Worm (Caenorhabditis elegans): ENCODE measurements around the gene srg-47.

srg-47 gene

ce11 chrV:14508005-14508521 is 48.0 kb downstream of the srg-47 start, which contains the start of gene R02D5.1:
Gene R02D5.1, plus strand, starts transcription at chrV:14508249.
- TF ChIP-seq elt-3 (tag; optimal IDR thresholded peaks at IDR 0.05) (no peak), egl-5 (tag; optimal IDR thresholded peaks at IDR 0.05) (no peak), ztf-4 (tag; optimal IDR thresholded peaks at IDR 0.05) (no peak), nhr-12 (tag; optimal IDR thresholded peaks at IDR 0.05) (no peak), nhr-237 (tag; optimal IDR thresholded peaks at IDR 0.05) (no peak), tbx-2 (tag; optimal IDR thresholded peaks at IDR 0.05) (no peak)

ce11 chrV:14506713-14507675 is 49.1 kb downstream of the srg-47 start:
- no peak for TF ChIP-seq nhr-28 (tag; optimal IDR thresholded peaks at IDR 0.05)
- peak; percentile 59 for TF ChIP-seq egl-5 (tag; optimal IDR thresholded peaks at IDR 0.05)
- TF ChIP-seq nhr-25 (tag; optimal IDR thresholded peaks at IDR 0.05): peak; percentile 70
- peak in 1 of 3 experiments; percentile 15 for TF ChIP-seq elt-3 (tag; optimal IDR thresholded peaks at IDR 0.05)
- no peak for TF ChIP-seq nhr-43 (tag; optimal IDR thresholded peaks at IDR 0.05; ENCODE audit: poor library complexity, severe bottlenecking)
- peak; percentile 91 for TF ChIP-seq nhr-23 (tag; optimal IDR thresholded peaks at IDR 0.05)
- peak; percentile 1 for TF ChIP-seq nfya-1 (tag; optimal IDR thresholded peaks at IDR 0.05; ENCODE audit: insufficient read depth)
- TF ChIP-seq elt-1 (tag; optimal IDR thresholded peaks at IDR 0.05): peak; percentile 100

- TF ChIP-seq nhr-43 (tag; optimal IDR thresholded peaks at IDR 0.05; ENCODE audit: poor library complexity, severe bottlenecking): peak; percentile 78
- no peak for TF ChIP-seq ztf-11 (tag; optimal IDR thresholded peaks at IDR 0.05)
- peak; percentile 84 for TF ChIP-seq elt-2 (tag; optimal IDR thresholded peaks at IDR 0.05)
- TF ChIP-seq egl-27 (tag; optimal IDR thresholded peaks at IDR 0.05): peak; percentile 2
- no peak for TF ChIP-seq lin-15B (tag; optimal IDR thresholded peaks at IDR 0.05)
- TF ChIP-seq fkh-10 (GFP tag; optimal IDR thresholded peaks at IDR 0.05): no peak
- peak; percentile 42 for TF ChIP-seq pqm-1 (tag; optimal IDR thresholded peaks at IDR 0.05)
- TF ChIP-seq nhr-76 (tag; optimal IDR thresholded peaks at IDR 0.05): no peak
- TF ChIP-seq jun-1 (tag; optimal IDR thresholded peaks at IDR 0.05): peak; percentile 46
- no peak for TF ChIP-seq fos-1 (tag; optimal IDR thresholded peaks at IDR 0.05)
- peak; percentile 65 for TF ChIP-seq nhr-25 (tag; optimal IDR thresholded peaks at IDR 0.05)
- no peak for TF ChIP-seq ztf-4 (tag; optimal IDR thresholded peaks at IDR 0.05)
- TF ChIP-seq egl-5 (tag; optimal IDR thresholded peaks at IDR 0.05): no peak
- TF ChIP-seq elt-3 (tag; optimal IDR thresholded peaks at IDR 0.05): peak in 2 of 3 experiments; percentile 30 to 93
- TF ChIP-seq elt-1 (tag; optimal IDR thresholded peaks at IDR 0.05): peak; percentile 95
- no peak for TF ChIP-seq fkh-2 (tag; optimal IDR thresholded peaks at IDR 0.05)
- TF ChIP-seq sea-2 (GFP tag; optimal IDR thresholded peaks at IDR 0.05): no peak
- no peak for TF ChIP-seq eor-1 (tag; optimal IDR thresholded peaks at IDR 0.05)
- peak; percentile 67 for TF ChIP-seq nhr-23 (tag; optimal IDR thresholded peaks at IDR 0.05)
- no peak for TF ChIP-seq ceh-9 (tag; optimal IDR thresholded peaks at IDR 0.05)
- no peak for TF ChIP-seq ceh-82 (tag; optimal IDR thresholded peaks at IDR 0.05)
Observed at ce11 chrV:14505745-14506214, 50.3 kb downstream of the srg-47 start.

Data from whole organism, L3 larva.